Fruit fly (Drosophila melanogaster) whole organism, prepupa: Measurements from ENCODE around the gene Lgr3.

ENCODE experiments used
- Blimp-1 ChIP-seq: fragments of 200-800 bp; sonication (Bioruptor generic); optimal IDR thresholded peaks from 3 replicates; lab custom pipeline; 2017; ENCODE audit warnings: missing biosample characterization, missing genetic modification characterization, mild to moderate bottlenecking, moderate library complexity, missing genetic modification reagents
- CG10631 ChIP-seq: fragments of 200-800 bp; sonication (Bioruptor generic); optimal IDR thresholded peaks from 2 replicates; lab custom pipeline; 2016; ENCODE audit warnings: missing biosample characterization, missing genetic modification characterization
- CG11762 ChIP-seq: fragments of 200-800 bp; sonication (Bioruptor generic); optimal IDR thresholded peaks from 3 replicates; lab custom pipeline; 2016; ENCODE audit warnings: missing biosample characterization, missing genetic modification characterization; ENCODE audit not compliant: insufficient read depth
- CG11902 ChIP-seq: fragments of 200-800 bp; sonication (Bioruptor generic); optimal IDR thresholded peaks from 3 replicates; lab custom pipeline; 2016; ENCODE audit warnings: missing biosample characterization, missing genetic modification characterization
- CG1621 ChIP-seq: fragments of 200-800 bp; sonication (Bioruptor generic); optimal IDR thresholded peaks from 3 replicates; lab custom pipeline; 2018; ENCODE audit warnings: missing biosample characterization, mild to moderate bottlenecking, missing genetic modification characterization
- CG16779 ChIP-seq: fragments of 200-800 bp; sonication (Bioruptor generic); optimal IDR thresholded peaks from 3 replicates; lab custom pipeline; 2017; ENCODE audit warnings: missing biosample characterization, mild to moderate bottlenecking, missing genetic modification characterization
- CG3032 ChIP-seq: fragments of 200-800 bp; optimal IDR thresholded peaks from 2 replicates; lab custom pipeline; 2019; ENCODE audit warnings: missing biosample characterization, mild to moderate bottlenecking, missing genetic modification characterization, moderate library complexity
- CG31627 ChIP-seq: fragments of 200-800 bp; sonication (Bioruptor generic); optimal IDR thresholded peaks from 3 replicates; lab custom pipeline; 2016; ENCODE audit warnings: missing biosample characterization, missing genetic modification characterization
- CG34406 ChIP-seq: fragments of 200-800 bp; sonication (Bioruptor generic); optimal IDR thresholded peaks from 3 replicates; lab custom pipeline; 2016; ENCODE audit warnings: missing biosample characterization, missing genetic modification characterization
- CG3919 ChIP-seq: fragments of 200-800 bp; sonication (Bioruptor generic); optimal IDR thresholded peaks from 3 replicates; lab custom pipeline; 2016; ENCODE audit warnings: missing biosample characterization, missing genetic modification characterization
- CG6163 ChIP-seq: fragments of 200-800 bp; sonication (Bioruptor generic); IDR thresholded peaks from 3 replicates; pipeline ENCODE4 v1.3.6; 2022; ENCODE audit warnings: missing biosample characterization, missing genetic modification characterization
- CG6276 ChIP-seq: fragments of 200-800 bp; sonication (Bioruptor generic); optimal IDR thresholded peaks from 2 replicates; lab custom pipeline; 2017; ENCODE audit warnings: missing biosample characterization, mild to moderate bottlenecking, missing genetic modification characterization
- CG6792 ChIP-seq: fragments of 200-800 bp; sonication (Bioruptor generic); optimal IDR thresholded peaks from 3 replicates; lab custom pipeline; 2016; ENCODE audit warnings: missing biosample characterization, missing genetic modification characterization
- CG6854 ChIP-seq: fragments of 200-800 bp; sonication (Bioruptor generic); optimal IDR thresholded peaks from 2 replicates; lab custom pipeline; 2017; ENCODE audit warnings: missing biosample characterization, mild to moderate bottlenecking, missing genetic modification characterization
- CG7368 ChIP-seq: fragments of 200-800 bp; sonication (Bioruptor generic); optimal IDR thresholded peaks from 3 replicates; lab custom pipeline; 2016; ENCODE audit warnings: missing biosample characterization, missing genetic modification characterization
- CG8632 ChIP-seq: fragments of 200-800 bp; sonication (Bioruptor generic); optimal IDR thresholded peaks from 3 replicates; lab custom pipeline; 2016; ENCODE audit warnings: missing biosample characterization, missing genetic modification characterization
- CG9139 ChIP-seq: fragments of 200-800 bp; sonication (Bioruptor generic); optimal IDR thresholded peaks from 3 replicates; lab custom pipeline; 2017; ENCODE audit warnings: missing biosample characterization, mild to moderate bottlenecking, missing genetic modification characterization
- Eip75B ChIP-seq: fragments of 200-800 bp; sonication (Bioruptor generic); optimal IDR thresholded peaks from 3 replicates; lab custom pipeline; 2016; ENCODE audit warnings: missing biosample characterization, missing genetic modification characterization
- Eip78C ChIP-seq: fragments of 200-800 bp; sonication (Bioruptor generic); peaks from one replicate; lab custom pipeline; 2016; ENCODE audit warnings: missing biosample characterization, missing genetic modification characterization
- Eip93F ChIP-seq: fragments of 200-800 bp; sonication (Bioruptor generic); optimal IDR thresholded peaks from 2 replicates; lab custom pipeline; 2016; ENCODE audit warnings: missing biosample characterization, mild to moderate bottlenecking, missing genetic modification characterization
- Ets21C ChIP-seq: fragments of 200-800 bp; sonication (Bioruptor generic); optimal IDR thresholded peaks from 3 replicates; lab custom pipeline; 2016; ENCODE audit warnings: missing biosample characterization, missing genetic modification characterization
- Ets96B ChIP-seq: fragments of 200-800 bp; optimal IDR thresholded peaks from 2 replicates; lab custom pipeline; 2019; ENCODE audit warnings: missing biosample characterization, mild to moderate bottlenecking, missing genetic modification characterization, moderate library complexity
- Gug ChIP-seq: fragments of 200-800 bp; sonication (Bioruptor generic); IDR thresholded peaks from 2 replicates; pipeline ENCODE4 v1.3.6; 2022; ENCODE audit warnings: missing biosample characterization, missing genetic modification characterization
- Hr39 ChIP-seq: fragments of 200-800 bp; sonication (Bioruptor generic); optimal IDR thresholded peaks from 2 replicates; lab custom pipeline; 2016; ENCODE audit warnings: missing biosample characterization, missing genetic modification characterization
- Hr4 ChIP-seq: fragments of 200-800 bp; sonication (Bioruptor generic); optimal IDR thresholded peaks from 3 replicates; lab custom pipeline; 2016; ENCODE audit warnings: missing biosample characterization, missing genetic modification characterization
- Met ChIP-seq: fragments of 200-800 bp; sonication (Bioruptor generic); optimal IDR thresholded peaks from 3 replicates; lab custom pipeline; 2016; ENCODE audit warnings: missing biosample characterization, missing genetic modification characterization
- OdsH ChIP-seq: fragments of 200-800 bp; sonication (Bioruptor generic); optimal IDR thresholded peaks from 3 replicates; lab custom pipeline; 2016; ENCODE audit warnings: missing biosample characterization, missing genetic modification characterization
- Smox ChIP-seq: fragments of 200-800 bp; sonication (Bioruptor generic); optimal IDR thresholded peaks from 3 replicates; lab custom pipeline; 2016; ENCODE audit warnings: missing biosample characterization, missing genetic modification characterization
- Sox102F ChIP-seq: fragments of 200-800 bp; sonication (Bioruptor generic); optimal IDR thresholded peaks from 2 replicates; lab custom pipeline; 2016; ENCODE audit warnings: missing biosample characterization, mild to moderate bottlenecking, missing genetic modification characterization
- Sox14 ChIP-seq: fragments of 200-800 bp; sonication (Bioruptor generic); optimal IDR thresholded peaks from 3 replicates; lab custom pipeline; 2016; ENCODE audit warnings: missing biosample characterization, missing genetic modification characterization
- Sox15 ChIP-seq: fragments of 200-800 bp; sonication (Bioruptor generic); optimal IDR thresholded peaks from 3 replicates; lab custom pipeline; 2016; ENCODE audit warnings: missing biosample characterization, missing genetic modification characterization
- achi ChIP-seq: fragments of 200-800 bp; sonication (Bioruptor generic); optimal IDR thresholded peaks from 3 replicates; lab custom pipeline; 2016; ENCODE audit warnings: missing biosample characterization, missing genetic modification characterization
- acj6 ChIP-seq: fragments of 200-800 bp; sonication (Bioruptor generic); optimal IDR thresholded peaks from 3 replicates; lab custom pipeline; 2016; ENCODE audit warnings: missing biosample characterization, missing genetic modification characterization
- cyc ChIP-seq: fragments of 200-800 bp; sonication (Bioruptor generic); optimal IDR thresholded peaks from 3 replicates; lab custom pipeline; 2016; ENCODE audit warnings: missing biosample characterization, missing genetic modification characterization
- dac ChIP-seq: fragments of 200-800 bp; sonication (Bioruptor generic); optimal IDR thresholded peaks from 2 replicates; lab custom pipeline; 2017; ENCODE audit warnings: missing biosample characterization, mild to moderate bottlenecking, missing genetic modification characterization
- dsx ChIP-seq: fragments of 200-800 bp; optimal IDR thresholded peaks from 3 replicates; lab custom pipeline; 2019; ENCODE audit warnings: missing biosample characterization, mild to moderate bottlenecking, missing genetic modification characterization, moderate library complexity; ENCODE audit not compliant: poor library complexity, severe bottlenecking
- eg ChIP-seq: fragments of 200-800 bp; sonication (Bioruptor generic); IDR thresholded peaks from 3 replicates; pipeline ENCODE4 v1.3.6; 2022; ENCODE audit warnings: missing biosample characterization, missing genetic modification characterization
- esn ChIP-seq: fragments of 200-800 bp; sonication (Bioruptor generic); optimal IDR thresholded peaks from 2 replicates; lab custom pipeline; 2016; ENCODE audit warnings: missing biosample characterization, mild to moderate bottlenecking, missing genetic modification characterization, moderate library complexity
- fd59A ChIP-seq: fragments of 200-800 bp; sonication (Bioruptor generic); optimal IDR thresholded peaks from 2 replicates; lab custom pipeline; 2017; ENCODE audit warnings: missing biosample characterization, mild to moderate bottlenecking, missing genetic modification characterization, missing genetic modification reagents
- fd85E ChIP-seq: fragments of 200-800 bp; sonication (Bioruptor generic); optimal IDR thresholded peaks from 3 replicates; lab custom pipeline; 2016; ENCODE audit warnings: missing biosample characterization, missing genetic modification characterization
- fkh ChIP-seq: fragments of 200-800 bp; sonication (Bioruptor generic); optimal IDR thresholded peaks from 3 replicates; lab custom pipeline; 2017; ENCODE audit warnings: missing biosample characterization, mild to moderate bottlenecking, missing genetic modification characterization, moderate library complexity
- lz ChIP-seq: fragments of 200-800 bp; sonication (Bioruptor generic); optimal IDR thresholded peaks from 3 replicates; lab custom pipeline; 2016; ENCODE audit warnings: missing biosample characterization, missing genetic modification characterization
- net ChIP-seq: fragments of 200-800 bp; sonication (Bioruptor generic); optimal IDR thresholded peaks from 3 replicates; lab custom pipeline; 2016; ENCODE audit warnings: missing biosample characterization, missing genetic modification characterization
- pdm3 ChIP-seq: fragments of 200-800 bp; sonication (Bioruptor generic); optimal IDR thresholded peaks from 3 replicates; lab custom pipeline; 2016; ENCODE audit warnings: missing biosample characterization, missing genetic modification characterization
- spab ChIP-seq: fragments of 200-800 bp; sonication (Bioruptor generic); optimal IDR thresholded peaks from 2 replicates; lab custom pipeline; 2017; ENCODE audit warnings: missing biosample characterization, mild to moderate bottlenecking, missing genetic modification characterization, missing genetic modification reagents
- svp ChIP-seq: fragments of 200-800 bp; sonication (Bioruptor generic); peaks from one replicate; lab custom pipeline; 2016; ENCODE audit warnings: missing biosample characterization, missing genetic modification characterization
- topi ChIP-seq: fragments of 200-800 bp; sonication (Bioruptor generic); optimal IDR thresholded peaks from 3 replicates; lab custom pipeline; 2016; ENCODE audit warnings: missing biosample characterization, missing genetic modification characterization
- vri ChIP-seq: fragments of 200-800 bp; sonication (Bioruptor generic); optimal IDR thresholded peaks from 3 replicates; lab custom pipeline; 2016; ENCODE audit warnings: missing biosample characterization, mild to moderate bottlenecking, missing genetic modification characterization

Gene Lgr3

dm6 chr3R:25631079-25631478, 34.5 kb upstream of the Lgr3 start (continued):
- TF ChIP-seq CG6163 (GFP tag; lab: Robert Waterston, UW) = peak; percentile 25; the same call in 1 of the 3 replicates
- peak; percentile 14 for TF ChIP-seq CG7368 (GFP tag; lab: Kevin White, UChicago)
- no peak for TF ChIP-seq Blimp-1 (GFP tag; lab: Kevin White, UChicago)
- TF ChIP-seq OdsH = no peak
- TF ChIP-seq Gug (GFP tag; lab: Robert Waterston, UW) = no peak
- no peak for TF ChIP-seq vri (GFP tag; lab: Kevin White, UChicago)
- TF ChIP-seq Eip78C (GFP tag; lab: Kevin White, UChicago) = peak; percentile 80

dm6 chr3R:25633865-25634460, 31.6 kb upstream of the Lgr3 start:
- peak; percentile 95 for TF ChIP-seq svp
- peak; percentile 80 for TF ChIP-seq CG3919 (GFP tag; lab: Kevin White, UChicago)
- TF ChIP-seq Sox15 (GFP tag; lab: Kevin White, UChicago) = peak; percentile 50
- peak; percentile 68 for TF ChIP-seq CG8632
- peak; percentile 70 for TF ChIP-seq OdsH
- peak; percentile 63; the same call in 2 of the 3 replicates for TF ChIP-seq CG6163 (GFP tag; lab: Robert Waterston, UW)
- TF ChIP-seq esn = peak; percentile 91
- TF ChIP-seq cyc (GFP tag; lab: Kevin White, UChicago) = peak; percentile 86
- no peak for TF ChIP-seq fd85E (GFP tag; lab: Kevin White, UChicago)
- peak; percentile 74 for TF ChIP-seq CG6792
- peak; percentile 68 for TF ChIP-seq CG34406 (GFP tag; lab: Kevin White, UChicago)
- peak; percentile 85 for TF ChIP-seq CG6854
- TF ChIP-seq Eip78C (GFP tag; lab: Kevin White, UChicago) = peak; percentile 83
- TF ChIP-seq CG6276 (GFP tag; lab: Kevin White, UChicago) = no peak
- no peak for TF ChIP-seq CG1621 (tag; lab: Kevin White, UChicago)
- TF ChIP-seq acj6 (GFP tag; lab: Kevin White, UChicago) = peak; percentile 73
- no peak for TF ChIP-seq CG16779 (tag; lab: Kevin White, UChicago)
- TF ChIP-seq Eip75B (GFP tag; lab: Kevin White, UChicago) = peak; percentile 63
- TF ChIP-seq Ets21C (GFP tag; lab: Kevin White, UChicago) = peak; percentile 77
- peak; percentile 4 for TF ChIP-seq Ets96B (tag; lab: Kevin White, UChicago)
- peak; percentile 81 for TF ChIP-seq topi (GFP tag; lab: Kevin White, UChicago)
- TF ChIP-seq Hr39 = peak; percentile 88
- peak; percentile 66 for TF ChIP-seq Blimp-1 (GFP tag; lab: Kevin White, UChicago)
- 0 out of 3 replicates have a peak, but pooled peaks have one; percentile 17 for TF ChIP-seq eg
- peak; percentile 48 for TF ChIP-seq Eip93F (GFP tag; lab: Kevin White, UChicago)
- peak; percentile 57 for TF ChIP-seq CG7368 (GFP tag; lab: Kevin White, UChicago)
- peak; percentile 82 for TF ChIP-seq vri (GFP tag; lab: Kevin White, UChicago)
- TF ChIP-seq Gug (GFP tag; lab: Robert Waterston, UW) = no peak
- TF ChIP-seq CG11762 (GFP tag; lab: Kevin White, UChicago) = peak; percentile 23
- TF ChIP-seq net (GFP tag; lab: Kevin White, UChicago) = peak; percentile 51
- TF ChIP-seq fd59A = no peak
- peak; percentile 65 for TF ChIP-seq Sox14 (GFP tag; lab: Kevin White, UChicago)
- TF ChIP-seq lz (GFP tag; lab: Kevin White, UChicago) = peak; percentile 81
- no peak for TF ChIP-seq dac (GFP tag; lab: Kevin White, UChicago)
- TF ChIP-seq fkh (GFP tag; lab: Kevin White, UChicago) = no peak
- TF ChIP-seq Hr4 (GFP tag; lab: Kevin White, UChicago) = no peak
- peak; percentile 86 for TF ChIP-seq Sox102F (GFP tag; lab: Kevin White, UChicago)
- TF ChIP-seq Met = peak; percentile 89
- peak; percentile 67 for TF ChIP-seq pdm3 (GFP tag; lab: Kevin White, UChicago)
- TF ChIP-seq CG31627 (GFP tag; lab: Kevin White, UChicago) = peak; percentile 87
- peak; percentile 42 for TF ChIP-seq CG10631 (GFP tag; lab: Kevin White, UChicago)
- TF ChIP-seq CG11902 (GFP tag; lab: Kevin White, UChicago) = peak; percentile 69
- TF ChIP-seq dsx (GFP tag; lab: Kevin White, UChicago) = peak; percentile 2
- peak; percentile 85 for TF ChIP-seq Smox (GFP tag; lab: Kevin White, UChicago)
- peak; percentile 53 for TF ChIP-seq achi (GFP tag; lab: Kevin White, UChicago)
- TF ChIP-seq CG3032 (tag; lab: Kevin White, UChicago) = peak; percentile 16
- TF ChIP-seq spab (GFP tag; lab: Kevin White, UChicago) = no peak
- no peak for TF ChIP-seq CG9139 (GFP tag; lab: Kevin White, UChicago)
